Fruit fly (Drosophila melanogaster): ENCODE measurements around the gene CG12817.

Gene CG12817

dm6 chr3R:10190084-10190782 lies 34.3 kb downstream of the CG12817 start, which contains the start of gene Syn (continued):
- TF ChIP-seq CG6765 (GFP tag; optimal IDR thresholded peaks at IDR 0.05) = no peak
- TF ChIP-seq slp2 (GFP tag; optimal IDR thresholded peaks at IDR 0.05) = no peak
- TF ChIP-seq insv (GFP tag; optimal IDR thresholded peaks at IDR 0.05) = no peak
- TF ChIP-seq NfI (GFP tag; optimal IDR thresholded peaks at IDR 0.05) = no peak
- TF ChIP-seq CG10366 (GFP tag; IDR thresholded peaks at IDR 0.05) = no peak
- TF ChIP-seq CG9437 (GFP tag; optimal IDR thresholded peaks at IDR 0.05) = peak; percentile 44
- no peak for TF ChIP-seq Oli (tag; optimal IDR thresholded peaks at IDR 0.05)
- no peak for TF ChIP-seq Dp (GFP tag; optimal IDR thresholded peaks at IDR 0.05)
- no peak for TF ChIP-seq CG30020 (tag; optimal IDR thresholded peaks at IDR 0.05)
- no peak for TF ChIP-seq Ssrp (tag; optimal IDR thresholded peaks at IDR 0.05)
- peak; percentile 70 for TF ChIP-seq stwl (tag; optimal IDR thresholded peaks at IDR 0.05)
- TF ChIP-seq Bgb (GFP tag; IDR thresholded peaks at IDR 0.05; ENCODE audit: partially characterized antibody) = no peak
- TF ChIP-seq CG3065 (GFP tag; optimal IDR thresholded peaks at IDR 0.05) = no peak
- TF ChIP-seq jigr1 (GFP tag; IDR thresholded peaks at IDR 0.05) = no peak
- peak; percentile 8 for TF ChIP-seq Hmr (GFP tag; optimal IDR thresholded peaks at IDR 0.05)
- TF ChIP-seq pnt (GFP tag; optimal IDR thresholded peaks at IDR 0.05) = no peak
- TF ChIP-seq ranshi (GFP tag; IDR thresholded peaks at IDR 0.05) = no peak
- no peak for TF ChIP-seq CG6813 (GFP tag; optimal IDR thresholded peaks at IDR 0.05)
- TF ChIP-seq CG4424 (GFP tag; optimal IDR thresholded peaks at IDR 0.05) = no peak
- TF ChIP-seq caup (GFP tag; optimal IDR thresholded peaks at IDR 0.05; ENCODE audit: severe bottlenecking) = no peak
- TF ChIP-seq nerfin-2 (GFP tag; IDR thresholded peaks at IDR 0.05; ENCODE audit: partially characterized antibody) = no peak
- peak; percentile 33 for TF ChIP-seq CG18599 (GFP tag; optimal IDR thresholded peaks at IDR 0.05)
- TF ChIP-seq br (optimal IDR thresholded peaks at IDR 0.05) = no peak
- TF ChIP-seq Sox100B (GFP tag; optimal IDR thresholded peaks at IDR 0.05) = peak; percentile 24
- no peak for TF ChIP-seq CG14050 (GFP tag; IDR thresholded peaks at IDR 0.05)
- TF ChIP-seq Tbp (GFP tag; optimal IDR thresholded peaks at IDR 0.05) = no peak
- TF ChIP-seq tio (GFP tag; optimal IDR thresholded peaks at IDR 0.05) = no peak
- TF ChIP-seq Dref (GFP tag; IDR thresholded peaks at IDR 0.05) = no peak
- no peak for TF ChIP-seq grn (GFP tag; optimal IDR thresholded peaks at IDR 0.05)
- TF ChIP-seq hb (GFP tag; IDR thresholded peaks at IDR 0.05; ENCODE audit: partially characterized antibody) = no peak
- TF ChIP-seq mam (GFP tag; optimal IDR thresholded peaks at IDR 0.05) = no peak
- no peak for TF ChIP-seq CG4854 (GFP tag; optimal IDR thresholded peaks at IDR 0.05)
- TF ChIP-seq danr (GFP tag; IDR thresholded peaks at IDR 0.05) = no peak
- TF ChIP-seq Fer3 (tag; optimal IDR thresholded peaks at IDR 0.05) = no peak
- TF ChIP-seq CG10431 (GFP tag; optimal IDR thresholded peaks at IDR 0.05) = no peak
- no peak for TF ChIP-seq lilli (GFP tag; optimal IDR thresholded peaks at IDR 0.05)
- TF ChIP-seq run (tag; optimal IDR thresholded peaks at IDR 0.05) = no peak
- no peak for TF ChIP-seq CG17328 (GFP tag; IDR thresholded peaks at IDR 0.05)
- TF ChIP-seq ac (GFP tag; optimal IDR thresholded peaks at IDR 0.05) = no peak
- TF ChIP-seq Abd-B (GFP tag; optimal IDR thresholded peaks at IDR 0.05) = no peak
- no peak for TF ChIP-seq CG7745 (tag; optimal IDR thresholded peaks at IDR 0.05)
- no peak for TF ChIP-seq nom (GFP tag; optimal IDR thresholded peaks at IDR 0.05)
- TF ChIP-seq Poxn (GFP tag; IDR thresholded peaks at IDR 0.05) = no peak
- TF ChIP-seq Rx (GFP tag; IDR thresholded peaks at IDR 0.05) = no peak
- TF ChIP-seq CG12299 (tag; optimal IDR thresholded peaks at IDR 0.05) = no peak
- no peak for TF ChIP-seq sc (optimal IDR thresholded peaks at IDR 0.05)
- no peak for TF ChIP-seq sc (GFP tag; optimal IDR thresholded peaks at IDR 0.05)
- TF ChIP-seq NC2β (GFP tag; optimal IDR thresholded peaks at IDR 0.05) = no peak
- no peak for TF ChIP-seq Camta (GFP tag; optimal IDR thresholded peaks at IDR 0.05)
- no peak for TF ChIP-seq gcm2 (GFP tag; optimal IDR thresholded peaks at IDR 0.05)
- no peak for TF ChIP-seq dpn (GFP tag; optimal IDR thresholded peaks at IDR 0.05)
